Worm (Caenorhabditis elegans) whole organism, early embryonic: ENCODE measurements around the gene F32A5.8.

ENCODE experiments used
- B0310.2 ChIP-seq: sonication (generic microtip); optimal IDR thresholded peaks from 2 replicates; lab custom pipeline; 2016; ENCODE audit warnings: mild to moderate bottlenecking, missing genetic modification characterization, missing compliant biosample characterization
- F13C5.2 ChIP-seq: sonication (generic microtip); optimal IDR thresholded peaks from 2 replicates; lab custom pipeline; 2017; ENCODE audit warnings: mild to moderate bottlenecking, missing genetic modification characterization, inconsistent platforms, missing compliant biosample characterization
- aly-1 ChIP-seq: sonication (generic microtip); optimal IDR thresholded peaks from 2 replicates; lab custom pipeline; 2016; ENCODE audit warnings: missing genetic modification characterization, missing compliant biosample characterization
- ama-1 ChIP-seq: fragments of 150-350 bp; optimal IDR thresholded peaks from 2 replicates; lab custom pipeline; 2014
- ceh-13 ChIP-seq: fragments of 200-800 bp; sonication (Bioruptor generic); optimal IDR thresholded peaks from 2 replicates; lab custom pipeline; 2018; ENCODE audit warnings: mild to moderate bottlenecking, missing genetic modification characterization, missing compliant biosample characterization
- ceh-36 ChIP-seq: sonication (generic microtip); optimal IDR thresholded peaks from 2 replicates; lab custom pipeline; 2016; ENCODE audit warnings: missing genetic modification characterization, inconsistent platforms, missing compliant biosample characterization
- ets-7 ChIP-seq: sonication (generic microtip); optimal IDR thresholded peaks from 2 replicates; lab custom pipeline; 2016; ENCODE audit warnings: missing genotype, missing genetic modification characterization, missing compliant biosample characterization
- flt-1 ChIP-seq: fragments of 200-800 bp; sonication (Bioruptor generic); IDR thresholded peaks from 2 replicates; pipeline ENCODE4 v1.3.6; 2022; ENCODE audit warnings: missing genetic modification characterization, missing compliant biosample characterization
- hmbx-1 ChIP-seq: sonication (generic microtip); optimal IDR thresholded peaks from 2 replicates; lab custom pipeline; 2016; ENCODE audit warnings: mild to moderate bottlenecking, missing genetic modification characterization, missing compliant biosample characterization
- hmg-4 ChIP-seq: fragments of 200-800 bp; sonication (Bioruptor generic); optimal IDR thresholded peaks from 2 replicates; lab custom pipeline; 2018; ENCODE audit warnings: mild to moderate bottlenecking, missing genetic modification characterization, missing compliant biosample characterization
- hnd-1 ChIP-seq: sonication (generic microtip); optimal IDR thresholded peaks from 2 replicates; lab custom pipeline; 2016; ENCODE audit warnings: missing genetic modification characterization, missing compliant biosample characterization
- pes-1 ChIP-seq: fragments of 200-800 bp; sonication (Bioruptor generic); IDR thresholded peaks from 2 replicates; pipeline ENCODE4 v1.3.6; 2022; ENCODE audit warnings: missing genetic modification reagents, missing genetic modification characterization, missing compliant biosample characterization
- scrt-1 ChIP-seq: fragments of 200-800 bp; sonication (Bioruptor generic); IDR thresholded peaks from 2 replicates; pipeline ENCODE4 v1.3.6; 2022; ENCODE audit warnings: missing genetic modification characterization, missing compliant biosample characterization
- sea-1 ChIP-seq: fragments of 200-800 bp; sonication (Bioruptor generic); conservative IDR thresholded peaks from 2 replicates; pipeline ENCODE4 v1.3.6; 2022; ENCODE audit warnings: missing genetic modification characterization, missing compliant biosample characterization
- tbx-11 ChIP-seq: fragments of 200-800 bp; sonication (Bioruptor generic); IDR thresholded peaks from 2 replicates; pipeline ENCODE4 v1.3.6; 2022; ENCODE audit warnings: missing genetic modification characterization, missing compliant biosample characterization
- tbx-37 ChIP-seq: fragments of 200-800 bp; sonication (Bioruptor generic); conservative IDR thresholded peaks from 2 replicates; pipeline ENCODE4 v1.3.6; 2022; ENCODE audit warnings: missing genetic modification reagents, missing genetic modification characterization, missing compliant biosample characterization
- tra-4 ChIP-seq: sonication (generic microtip); optimal IDR thresholded peaks from 2 replicates; lab custom pipeline; 2017; ENCODE audit warnings: missing genetic modification characterization, missing compliant biosample characterization

Gene F32A5.8

ce11 chrII:7261854-7262253 lies 5.9 kb downstream of the F32A5.8 start, which contains the start of gene C30G12.4:
Gene C30G12.4 (plus strand): TSS chrII:7262154.
- TF ChIP-seq tra-4 (tag; lab: Kevin White, UChicago) (no peak), sea-1 (GFP tag; lab: Robert Waterston, UW) (no peak), ceh-36 (no peak), scrt-1 (no peak), ama-1 (no peak), flt-1 (GFP tag; lab: Robert Waterston, UW) (no peak), ets-7 (no peak), F13C5.2 (tag; lab: Kevin White, UChicago) (no peak), pes-1 (GFP tag; lab: Robert Waterston, UW) (no peak), ceh-13 (no peak), B0310.2 (no peak)

- TF ChIP-seq tbx-37 (GFP tag; lab: Robert Waterston, UW): no peak
- TF ChIP-seq pes-1 (GFP tag; lab: Robert Waterston, UW): no peak
- TF ChIP-seq B0310.2: no peak
- no peak for TF ChIP-seq sea-1 (GFP tag; lab: Robert Waterston, UW)
- no peak for TF ChIP-seq ets-7
- TF ChIP-seq ceh-13: no peak
These were observed 8.8 kb downstream of the F32A5.8 start for ce11 chrII:7264675-7265074.

ce11 chrII:7269783-7270182 lies 13.9 kb downstream of the F32A5.8 start:
- TF ChIP-seq ets-7: no peak
- TF ChIP-seq ceh-13: no peak
- TF ChIP-seq hmg-4 (GFP tag; lab: Kevin White, UChicago): no peak
- no peak for TF ChIP-seq tra-4 (tag; lab: Kevin White, UChicago)
- TF ChIP-seq ama-1: no peak
- no peak for TF ChIP-seq tbx-11 (GFP tag; lab: Robert Waterston, UW)
- no peak for TF ChIP-seq hnd-1 (tag; lab: Kevin White, UChicago)
- TF ChIP-seq B0310.2: no peak
- no peak for TF ChIP-seq ceh-36
- no peak for TF ChIP-seq scrt-1
- no peak for TF ChIP-seq pes-1 (GFP tag; lab: Robert Waterston, UW)
- no peak for TF ChIP-seq F13C5.2 (tag; lab: Kevin White, UChicago)
- TF ChIP-seq aly-1: no peak
- no peak for TF ChIP-seq hmbx-1 (tag; lab: Kevin White, UChicago)

- TF ChIP-seq tra-4 (tag; lab: Kevin White, UChicago) (no peak), scrt-1 (no peak), ama-1 (no peak), ets-7 (no peak), aly-1 (no peak)
These were observed 16.6 kb downstream of the F32A5.8 start for ce11 chrII:7272513-7272912.

- no peak for TF ChIP-seq sea-1 (GFP tag; lab: Robert Waterston, UW)
- no peak for TF ChIP-seq pes-1 (GFP tag; lab: Robert Waterston, UW)
- no peak for TF ChIP-seq scrt-1
- TF ChIP-seq flt-1 (GFP tag; lab: Robert Waterston, UW): no peak
- TF ChIP-seq aly-1: no peak
- TF ChIP-seq F13C5.2 (tag; lab: Kevin White, UChicago): no peak
- no peak for TF ChIP-seq hnd-1 (tag; lab: Kevin White, UChicago)
- TF ChIP-seq ceh-13: no peak
- no peak for TF ChIP-seq ama-1
- TF ChIP-seq hmg-4 (GFP tag; lab: Kevin White, UChicago): no peak
These were observed 17.6 kb downstream of the F32A5.8 start for ce11 chrII:7273517-7273916.

ce11 chrII:7277257-7277656 lies 21.3 kb downstream of the F32A5.8 start:
- TF ChIP-seq ets-7 (no peak), hmg-4 (GFP tag; lab: Kevin White, UChicago) (no peak), tra-4 (tag; lab: Kevin White, UChicago) (no peak), ama-1 (no peak)

ce11 chrII:7277925-7278324 lies 22.0 kb downstream of the F32A5.8 start:
- no peak for TF ChIP-seq aly-1
- TF ChIP-seq tbx-37 (GFP tag; lab: Robert Waterston, UW): no peak
- no peak for TF ChIP-seq ceh-13
- TF ChIP-seq tbx-11 (GFP tag; lab: Robert Waterston, UW): no peak
- TF ChIP-seq B0310.2: no peak
- no peak for TF ChIP-seq scrt-1
- TF ChIP-seq sea-1 (GFP tag; lab: Robert Waterston, UW): no peak
- no peak for TF ChIP-seq hmbx-1 (tag; lab: Kevin White, UChicago)
- TF ChIP-seq tra-4 (tag; lab: Kevin White, UChicago): no peak
- TF ChIP-seq ets-7: no peak
- TF ChIP-seq ama-1: no peak
- TF ChIP-seq flt-1 (GFP tag; lab: Robert Waterston, UW): no peak
- TF ChIP-seq hmg-4 (GFP tag; lab: Kevin White, UChicago): no peak
- no peak for TF ChIP-seq pes-1 (GFP tag; lab: Robert Waterston, UW)
- TF ChIP-seq F13C5.2 (tag; lab: Kevin White, UChicago): no peak
- TF ChIP-seq ceh-36: no peak
- TF ChIP-seq hnd-1 (tag; lab: Kevin White, UChicago): no peak

ce11 chrII:7279808-7280207 lies 23.9 kb downstream of the F32A5.8 start:
- TF ChIP-seq tbx-37 (GFP tag; lab: Robert Waterston, UW) (no peak), hmbx-1 (tag; lab: Kevin White, UChicago) (no peak)

ce11 chrII:7280584-7280983 lies 24.7 kb downstream of the F32A5.8 start:
- no peak for TF ChIP-seq pes-1 (GFP tag; lab: Robert Waterston, UW)
- no peak for TF ChIP-seq flt-1 (GFP tag; lab: Robert Waterston, UW)
- TF ChIP-seq tra-4 (tag; lab: Kevin White, UChicago): no peak
- TF ChIP-seq ama-1: no peak
- TF ChIP-seq aly-1: no peak
- no peak for TF ChIP-seq B0310.2
- no peak for TF ChIP-seq ceh-13
- no peak for TF ChIP-seq tbx-11 (GFP tag; lab: Robert Waterston, UW)
- no peak for TF ChIP-seq hmg-4 (GFP tag; lab: Kevin White, UChicago)
- no peak for TF ChIP-seq scrt-1
- TF ChIP-seq F13C5.2 (tag; lab: Kevin White, UChicago): no peak
- TF ChIP-seq sea-1 (GFP tag; lab: Robert Waterston, UW): no peak
- TF ChIP-seq hmbx-1 (tag; lab: Kevin White, UChicago): no peak
- no peak for TF ChIP-seq ceh-36
